Worm (Caenorhabditis elegans) whole organism, L3 larva: Measurements from ENCODE around the gene C30F2.5.
A peak's percentile ranks its signal among the peaks of the same experiment; 100 is the strongest.

Source experiments
- R02D3.7 ChIP-seq: fragments of 150-350 bp; optimal IDR thresholded peaks from 2 replicates; lab custom pipeline; 2014; ENCODE audit warnings: missing biosample characterization, missing genetic modification characterization
- ZK546.5 ChIP-seq: sonication (generic microtip); optimal IDR thresholded peaks from 2 replicates; lab custom pipeline; 2017; ENCODE audit warnings: missing biosample characterization, missing genetic modification characterization
- aly-2 ChIP-seq: fragments of 150-350 bp; optimal IDR thresholded peaks from 2 replicates; lab custom pipeline; 2014; ENCODE audit warnings: missing biosample characterization, missing genetic modification characterization
- ama-1 ChIP-seq: fragments of 150-350 bp; optimal IDR thresholded peaks from 2 replicates; lab custom pipeline; 2018
- ceh-16 ChIP-seq: sonication (generic microtip); optimal IDR thresholded peaks from 2 replicates; lab custom pipeline; 2017; ENCODE audit warnings: missing biosample characterization, missing genetic modification characterization
- ceh-28 ChIP-seq: fragments of 150-350 bp; optimal IDR thresholded peaks from 2 replicates; lab custom pipeline; 2014; ENCODE audit warnings: missing biosample characterization, missing genetic modification reagents, missing genetic modification characterization
- ceh-9 ChIP-seq: sonication (generic microtip); optimal IDR thresholded peaks from 2 replicates; lab custom pipeline; 2018; ENCODE audit warnings: missing biosample characterization, missing genetic modification characterization
- daf-12 ChIP-seq: fragments of 150-350 bp; optimal IDR thresholded peaks from 2 replicates; lab custom pipeline; 2014; ENCODE audit warnings: missing biosample characterization, missing genetic modification reagents, missing genetic modification characterization
- egl-27 ChIP-seq: sonication (generic microtip); optimal IDR thresholded peaks from 4 replicates; lab custom pipeline; 2017; ENCODE audit warnings: missing biosample characterization, missing genetic modification reagents, missing genetic modification characterization
- elt-3 ChIP-seq, 3 experiments: fragments of 150-350 bp in 1 of 3; sonication (generic microtip) in 2 of 3; optimal IDR thresholded peaks; 2 replicates in 2 of 3; 4 replicates in 1 of 3; lab custom pipeline; 2014 to 2017; ENCODE audit warnings: missing biosample characterization in 3 of 3, missing genetic modification characterization in 3 of 3
- eor-1 ChIP-seq, 2 experiments: fragments of 150-350 bp; optimal IDR thresholded peaks; 2 replicates each; lab custom pipeline; 2014 to 2018; ENCODE audit warnings: missing biosample characterization in 2 of 2, missing genetic modification characterization in 2 of 2
- fkh-10 ChIP-seq: sonication (generic microtip); optimal IDR thresholded peaks from 2 replicates; lab custom pipeline; 2017; ENCODE audit warnings: missing biosample characterization, missing genetic modification reagents, missing genetic modification characterization
- fkh-2 ChIP-seq: fragments of 150-350 bp; optimal IDR thresholded peaks from 2 replicates; lab custom pipeline; 2014; ENCODE audit warnings: missing biosample characterization, missing genetic modification reagents, missing genetic modification characterization
- fos-1 ChIP-seq: fragments of 150-350 bp; optimal IDR thresholded peaks from 2 replicates; lab custom pipeline; 2014; ENCODE audit warnings: missing biosample characterization, missing genetic modification characterization
- hmg-11 ChIP-seq: sonication (generic microtip); optimal IDR thresholded peaks from 2 replicates; lab custom pipeline; 2016; ENCODE audit warnings: missing genetic modification characterization, missing compliant biosample characterization
- jun-1 ChIP-seq: fragments of 150-350 bp; optimal IDR thresholded peaks from 2 replicates; lab custom pipeline; 2014; ENCODE audit warnings: missing biosample characterization, missing genetic modification reagents, missing genetic modification characterization
- lin-15B ChIP-seq: fragments of 150-350 bp; optimal IDR thresholded peaks from 2 replicates; lab custom pipeline; 2014; ENCODE audit warnings: missing biosample characterization, missing genetic modification characterization
- lin-39 ChIP-seq: fragments of 150-350 bp; optimal IDR thresholded peaks from 2 replicates; lab custom pipeline; 2018; ENCODE audit warnings: missing biosample characterization, missing genetic modification reagents, missing genetic modification characterization
- mdl-1 ChIP-seq: fragments of 150-350 bp; optimal IDR thresholded peaks from 2 replicates; lab custom pipeline; 2014; ENCODE audit warnings: missing biosample characterization, missing genetic modification characterization
- nfya-1 ChIP-seq: sonication (generic microtip); optimal IDR thresholded peaks from 2 replicates; lab custom pipeline; 2017; ENCODE audit warnings: missing genetic modification characterization, mild to moderate bottlenecking, missing compliant biosample characterization, antibody characterized with exemption, moderate library complexity; ENCODE audit not compliant: insufficient read depth
- nhr-11 ChIP-seq: fragments of 150-350 bp; optimal IDR thresholded peaks from 2 replicates; lab custom pipeline; 2014; ENCODE audit warnings: missing biosample characterization, missing genetic modification characterization
- nhr-23 ChIP-seq: fragments of 150-350 bp; optimal IDR thresholded peaks from 2 replicates; lab custom pipeline; 2014; ENCODE audit warnings: missing biosample characterization, missing genetic modification reagents, missing genetic modification characterization
- nhr-237 ChIP-seq: fragments of 150-350 bp; optimal IDR thresholded peaks from 2 replicates; lab custom pipeline; 2014; ENCODE audit warnings: missing biosample characterization, missing genetic modification characterization
- nhr-25 ChIP-seq: sonication (generic microtip); optimal IDR thresholded peaks from 2 replicates; lab custom pipeline; 2017; ENCODE audit warnings: missing biosample characterization, missing genetic modification characterization
- nhr-28 ChIP-seq: fragments of 150-350 bp; optimal IDR thresholded peaks from 2 replicates; lab custom pipeline; 2014; ENCODE audit warnings: missing biosample characterization, missing genetic modification characterization
- nhr-43 ChIP-seq: sonication (generic microtip); optimal IDR thresholded peaks from 2 replicates; lab custom pipeline; 2016; ENCODE audit warnings: mild to moderate bottlenecking, missing genetic modification characterization, missing compliant biosample characterization; ENCODE audit not compliant: poor library complexity, severe bottlenecking
- nhr-76 ChIP-seq: fragments of 150-350 bp; sonication (generic microtip); optimal IDR thresholded peaks from 5 replicates; lab custom pipeline; 2014; ENCODE audit warnings: missing biosample characterization, missing genetic modification characterization
- nhr-77 ChIP-seq: fragments of 150-350 bp; optimal IDR thresholded peaks from 2 replicates; lab custom pipeline; 2014; ENCODE audit warnings: missing biosample characterization, missing genetic modification characterization
- pha-4 ChIP-seq: fragments of 150-350 bp; optimal IDR thresholded peaks from 2 replicates; lab custom pipeline; 2014; ENCODE audit warnings: missing biosample characterization, missing genetic modification reagents, missing genetic modification characterization
- sea-2 ChIP-seq: fragments of 150-350 bp; sonication (generic microtip); optimal IDR thresholded peaks from 4 replicates; lab custom pipeline; 2014; ENCODE audit warnings: missing biosample characterization, missing genetic modification reagents, missing genetic modification characterization
- skn-1 ChIP-seq: fragments of 150-350 bp; optimal IDR thresholded peaks from 2 replicates; lab custom pipeline; 2014; ENCODE audit warnings: missing biosample characterization, missing genetic modification characterization
- snpc-4 ChIP-seq: fragments of 150-350 bp; optimal IDR thresholded peaks from 2 replicates; lab custom pipeline; 2014; ENCODE audit warnings: missing biosample characterization, missing genetic modification characterization
- unc-39 ChIP-seq: sonication (generic microtip); optimal IDR thresholded peaks from 4 replicates; lab custom pipeline; 2017; ENCODE audit warnings: missing biosample characterization, missing genetic modification characterization
- unc-62 ChIP-seq: fragments of 150-350 bp; sonication (generic microtip); optimal IDR thresholded peaks from 4 replicates; lab custom pipeline; 2014; ENCODE audit warnings: missing biosample characterization, missing genetic modification reagents, missing genetic modification characterization
- zag-1 ChIP-seq: fragments of 150-350 bp; optimal IDR thresholded peaks from 2 replicates; lab custom pipeline; 2014; ENCODE audit warnings: missing biosample characterization, missing genetic modification characterization
- ztf-11 ChIP-seq: fragments of 150-350 bp; optimal IDR thresholded peaks from 2 replicates; lab custom pipeline; 2014; ENCODE audit warnings: missing biosample characterization, missing genetic modification characterization

The C30F2.5 gene

DNA sequence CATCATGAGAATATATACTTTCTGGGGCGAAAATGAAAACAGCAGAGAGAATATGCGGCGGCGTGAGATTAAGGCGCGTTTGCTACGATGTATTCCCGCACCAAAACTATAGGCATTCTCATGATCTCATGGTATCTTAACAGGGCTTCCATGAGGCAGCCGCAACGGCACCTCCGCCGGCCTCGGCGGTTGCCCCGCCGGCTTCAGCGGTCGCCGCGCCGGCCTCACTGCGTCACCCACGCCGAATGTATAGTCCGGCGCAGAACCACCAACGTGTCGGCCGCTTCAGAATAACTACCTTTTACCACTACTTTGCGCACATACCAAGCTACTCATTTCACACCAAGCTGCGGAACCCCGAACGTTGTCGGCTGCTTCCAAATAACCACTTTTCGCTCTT, 23.1 kb downstream of the C30F2.5 start:
- TF ChIP-seq nhr-28 (no peak), ZK546.5 (no peak), lin-39 (tag; lab: Kevin White, UChicago) (no peak), skn-1 (no peak), egl-27 (no peak), nhr-77 (tag; lab: Kevin White, UChicago) (no peak), ceh-16 (tag; lab: Kevin White, UChicago) (no peak), elt-3 (tag; optimal IDR thresholded peaks at IDR 0.05; lab: Kevin White, UChicago) (no peak), mdl-1 (no peak), unc-39 (tag; lab: Kevin White, UChicago) (no peak), fkh-2 (no peak), daf-12 (tag; lab: Kevin White, UChicago) (no peak), lin-15B (no peak), nfya-1 (tag; lab: Kevin White, UChicago) (no peak), fos-1 (no peak), fkh-10 (no peak), snpc-4 (no peak), jun-1 (tag; lab: Kevin White, UChicago) (no peak)
- TF ChIP-seq, all 47 proteins: peak for 0

DNA sequence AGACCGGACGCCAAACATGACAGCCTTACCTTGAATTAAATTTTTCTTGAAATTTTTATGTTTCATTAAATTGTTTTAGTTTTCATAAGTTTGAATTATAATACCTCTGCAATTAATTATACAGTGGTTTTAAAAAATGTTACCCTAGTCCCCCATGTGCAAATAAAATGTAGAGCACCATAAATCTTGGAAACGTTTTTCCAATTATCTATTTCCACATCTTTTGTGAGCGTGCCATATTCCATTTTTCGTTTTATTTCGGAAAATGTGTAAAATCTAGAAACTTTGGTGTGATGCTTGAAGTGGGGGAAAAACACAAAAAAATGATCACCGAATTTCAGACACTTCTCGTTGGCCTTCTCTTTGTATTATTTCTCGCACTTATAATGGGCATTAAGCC, 28.2 kb downstream of the C30F2.5 start:
- TF ChIP-seq lin-39 (tag; lab: Kevin White, UChicago), result no peak
- TF ChIP-seq nhr-237, result no peak
- TF ChIP-seq nhr-11 (tag; lab: Kevin White, UChicago), result no peak
- TF ChIP-seq snpc-4, result no peak
- no peak for TF ChIP-seq lin-15B
- no peak for TF ChIP-seq nhr-25 (tag; lab: Kevin White, UChicago)
- TF ChIP-seq fkh-2, result no peak
- no peak for TF ChIP-seq fos-1
- no peak for TF ChIP-seq jun-1 (tag; lab: Kevin White, UChicago)
- no peak for TF ChIP-seq unc-62 (GFP tag; lab: Kevin White, UChicago)
- TF ChIP-seq ceh-9, result no peak
- no peak for TF ChIP-seq nhr-23 (tag; lab: Kevin White, UChicago)
- TF ChIP-seq nhr-76 (tag; lab: Kevin White, UChicago), result no peak
- no peak for TF ChIP-seq nhr-77 (tag; lab: Kevin White, UChicago)
- TF ChIP-seq R02D3.7 (tag; lab: Kevin White, UChicago), result no peak
- no peak for TF ChIP-seq pha-4 (tag; lab: Kevin White, UChicago)
- no peak for TF ChIP-seq eor-1 (tag; optimal IDR thresholded peaks at IDR 0.05; lab: Kevin White, UChicago)

DNA sequence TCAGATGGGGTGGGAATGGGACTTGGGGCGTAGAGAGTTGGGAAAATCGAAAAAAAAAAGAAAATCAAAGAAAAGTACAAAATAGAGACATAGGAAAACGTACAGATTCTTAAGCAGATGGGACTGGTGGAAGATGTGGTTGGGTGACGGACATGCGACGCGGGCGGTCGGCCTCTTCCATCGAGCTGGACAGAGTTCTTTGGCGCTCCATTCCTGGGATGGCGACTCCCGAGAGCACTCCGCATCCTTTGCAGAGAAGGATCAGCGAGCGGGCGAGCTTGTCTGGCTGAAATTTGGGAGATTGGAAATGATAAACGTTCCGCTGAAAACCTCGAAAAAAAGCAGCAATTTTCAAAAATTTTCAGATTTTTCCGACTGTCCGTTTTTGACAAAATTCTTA, 29.8 kb downstream of the C30F2.5 start:
- no peak for TF ChIP-seq snpc-4
- no peak for TF ChIP-seq ceh-16 (tag; lab: Kevin White, UChicago)
- TF ChIP-seq fos-1, result no peak
- no peak for TF ChIP-seq nhr-23 (tag; lab: Kevin White, UChicago)
- TF ChIP-seq skn-1, result no peak
- no peak for TF ChIP-seq unc-39 (tag; lab: Kevin White, UChicago)
- TF ChIP-seq nhr-43 (tag; lab: Kevin White, UChicago), result no peak
- TF ChIP-seq unc-62 (GFP tag; lab: Kevin White, UChicago), result no peak
- no peak for TF ChIP-seq R02D3.7 (tag; lab: Kevin White, UChicago)
- TF ChIP-seq nfya-1 (tag; lab: Kevin White, UChicago), result no peak
- no peak for TF ChIP-seq sea-2 (GFP tag; lab: Kevin White, UChicago)
- no peak for TF ChIP-seq hmg-11 (tag; lab: Kevin White, UChicago)
- no peak for TF ChIP-seq daf-12 (tag; lab: Kevin White, UChicago)
- TF ChIP-seq, all 47 proteins: peak for 0

DNA sequence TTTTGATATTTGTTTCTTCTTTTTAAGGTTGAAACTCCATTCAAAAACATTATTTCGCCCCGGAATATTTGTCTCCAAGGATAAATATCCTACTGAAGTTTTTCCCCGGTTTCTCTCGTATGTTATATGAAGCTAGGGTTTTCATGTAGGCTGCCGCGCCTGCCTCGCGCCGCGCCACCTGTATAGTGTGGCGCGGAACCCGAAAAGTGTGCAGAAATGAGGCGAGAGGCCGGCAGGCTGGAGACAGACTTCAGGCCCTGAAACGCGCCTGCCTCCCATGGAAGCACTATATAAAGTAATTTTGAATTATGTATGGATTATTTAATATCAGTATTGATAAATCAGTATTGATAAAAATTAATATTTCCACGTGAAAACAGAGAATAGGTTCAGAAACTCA, 30.3 kb downstream of the C30F2.5 start:
- TF ChIP-seq ztf-11 (tag; lab: Kevin White, UChicago), result no peak
- no peak for TF ChIP-seq ceh-16 (tag; lab: Kevin White, UChicago)
- TF ChIP-seq hmg-11 (tag; lab: Kevin White, UChicago), result no peak
- TF ChIP-seq nhr-28, result no peak
- no peak for TF ChIP-seq ceh-9
- TF ChIP-seq ama-1, result no peak
- no peak for TF ChIP-seq mdl-1
- TF ChIP-seq lin-15B, result no peak
- TF ChIP-seq aly-2 (tag; lab: Kevin White, UChicago), result no peak
- TF ChIP-seq fos-1, result no peak
- no peak for TF ChIP-seq zag-1 (tag; lab: Kevin White, UChicago)
- no peak for TF ChIP-seq ZK546.5
- no peak for TF ChIP-seq nhr-11 (tag; lab: Kevin White, UChicago)
- no peak for TF ChIP-seq elt-3 (tag; optimal IDR thresholded peaks at IDR 0.05; lab: Kevin White, UChicago)

DNA sequence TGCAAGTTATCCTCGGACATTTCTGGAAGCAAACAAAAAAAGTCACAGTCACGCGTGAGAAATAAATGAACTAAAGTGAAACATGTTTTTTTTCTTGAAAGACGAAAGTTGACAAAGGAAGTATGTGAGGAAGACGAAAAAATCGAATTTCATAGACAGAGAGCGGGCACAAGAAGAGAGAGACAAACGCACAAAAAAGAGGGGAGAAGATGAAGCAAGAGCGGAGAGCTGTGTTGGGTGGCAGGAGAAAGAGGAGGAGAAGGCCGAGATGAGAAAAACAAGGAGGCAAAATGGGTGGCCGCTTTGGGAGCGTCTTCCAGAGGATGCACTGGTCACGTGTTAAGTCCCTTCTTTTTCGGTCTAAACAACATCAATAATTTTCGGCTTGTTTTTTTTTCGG, 34.3 kb downstream of the C30F2.5 start, which contains the start of gene ZK1073.1:
ZK1073.1 (minus strand) TSS at position 72 of the 400 bp plus-strand sequence.
- TF ChIP-seq hmg-11 (tag; lab: Kevin White, UChicago), result peak; percentile 26
- TF ChIP-seq snpc-4, result peak; percentile 11
- TF ChIP-seq nhr-11 (tag; lab: Kevin White, UChicago), result no peak
- TF ChIP-seq fkh-10, result peak; percentile 56
- TF ChIP-seq lin-15B, result peak; percentile 30
- TF ChIP-seq zag-1 (tag; lab: Kevin White, UChicago), result no peak
- TF ChIP-seq pha-4 (tag; lab: Kevin White, UChicago), result peak; percentile 24
- TF ChIP-seq nfya-1 (tag; lab: Kevin White, UChicago), result peak; percentile 65
- TF ChIP-seq ceh-28 (tag; lab: Kevin White, UChicago), result no peak
- peak; percentile 75 for TF ChIP-seq lin-39 (tag; lab: Kevin White, UChicago)
